Worm (Caenorhabditis elegans) whole organism, L1 larva: ENCODE data around the gene F59E12.15.
A peak's percentile ranks its signal among the peaks of the same experiment; 100 is the strongest.

ENCODE experiments used
- C16A3.4 ChIP-seq: fragments of 150-350 bp; optimal IDR thresholded peaks from 2 replicates; lab custom pipeline; 2014; ENCODE audit warnings: missing biosample characterization, missing genetic modification characterization
- F16B12.6 ChIP-seq: fragments of 150-350 bp; optimal IDR thresholded peaks from 2 replicates; lab custom pipeline; 2014; ENCODE audit warnings: missing biosample characterization, missing genetic modification characterization
- aha-1 ChIP-seq: fragments of 150-350 bp; optimal IDR thresholded peaks from 2 replicates; lab custom pipeline; 2014; ENCODE audit warnings: missing biosample characterization, missing genetic modification characterization
- alr-1 ChIP-seq: fragments of 200-800 bp; sonication (Bioruptor generic); optimal IDR thresholded peaks from 2 replicates; lab custom pipeline; 2018; ENCODE audit warnings: borderline replicate concordance, mild to moderate bottlenecking, missing genetic modification characterization, missing compliant biosample characterization
- aly-2 ChIP-seq: fragments of 150-350 bp; optimal IDR thresholded peaks from 2 replicates; lab custom pipeline; 2014; ENCODE audit warnings: missing biosample characterization, missing genetic modification characterization
- ceh-82 ChIP-seq, 3 experiments: fragments of 150-350 bp in 1 of 3; sonication (generic microtip) in 2 of 3; optimal IDR thresholded peaks; 2 replicates each; lab custom pipeline; 2014 to 2017; ENCODE audit warnings: missing biosample characterization in 3 of 3, missing genetic modification characterization in 3 of 3
- elt-2 ChIP-seq: sonication (generic microtip); optimal IDR thresholded peaks from 2 replicates; lab custom pipeline; 2016; ENCODE audit warnings: missing genetic modification characterization, mild to moderate bottlenecking, inconsistent platforms, missing compliant biosample characterization, missing genetic modification reagents
- elt-3 ChIP-seq, 6 experiments: fragments of 150-350 bp in 1 of 6; sonication (generic microtip); optimal IDR thresholded peaks; 2 replicates each; lab custom pipeline; 2017 to 2018; ENCODE audit warnings: missing biosample characterization in 6 of 6, missing genetic modification characterization in 6 of 6, inconsistent platforms in 1 of 6
- fkh-10 ChIP-seq: sonication (generic microtip); optimal IDR thresholded peaks from 2 replicates; lab custom pipeline; 2017; ENCODE audit warnings: missing biosample characterization, missing genetic modification reagents, missing genetic modification characterization
- fkh-4 ChIP-seq: sonication (generic microtip); optimal IDR thresholded peaks from 2 replicates; lab custom pipeline; 2016; ENCODE audit warnings: missing compliant biosample characterization, missing genetic modification characterization, borderline replicate concordance
- hpl-2 ChIP-seq: fragments of 150-350 bp; optimal IDR thresholded peaks from 2 replicates; lab custom pipeline; 2014; ENCODE audit warnings: missing biosample characterization, missing genetic modification reagents, missing genetic modification characterization
- jun-1 ChIP-seq: fragments of 150-350 bp; optimal IDR thresholded peaks from 2 replicates; lab custom pipeline; 2014; ENCODE audit warnings: missing biosample characterization, missing genetic modification reagents, missing genetic modification characterization
- lin-14 ChIP-seq: fragments of 200-800 bp; sonication (Bioruptor generic); optimal IDR thresholded peaks from 2 replicates; lab custom pipeline; 2018; ENCODE audit warnings: mild to moderate bottlenecking, missing genetic modification characterization, moderate library complexity, missing compliant biosample characterization
- lin-15B ChIP-seq: fragments of 150-350 bp; sonication (generic microtip); optimal IDR thresholded peaks from 3 replicates; lab custom pipeline; 2014; ENCODE audit warnings: missing biosample characterization, missing genetic modification characterization
- lin-35 ChIP-seq, 2 experiments: fragments of 150-350 bp; optimal IDR thresholded peaks; 2 replicates each; lab custom pipeline; 2014; ENCODE audit warnings: missing biosample characterization in 2 of 2, missing genetic modification characterization in 2 of 2, missing genetic modification reagents in 2 of 2
- lin-39 ChIP-seq: fragments of 150-350 bp; optimal IDR thresholded peaks from 2 replicates; lab custom pipeline; 2014; ENCODE audit warnings: missing biosample characterization, missing genetic modification reagents, missing genetic modification characterization
- lir-3 ChIP-seq: sonication (generic microtip); optimal IDR thresholded peaks from 2 replicates; lab custom pipeline; 2016; ENCODE audit warnings: mild to moderate bottlenecking, missing genetic modification characterization, moderate library complexity, missing compliant biosample characterization; ENCODE audit not compliant: poor library complexity
- lsy-2 ChIP-seq, 2 experiments: fragments of 150-350 bp; optimal IDR thresholded peaks; 2 replicates each; lab custom pipeline; 2014; ENCODE audit warnings: missing biosample characterization in 2 of 2, missing genetic modification characterization in 2 of 2
- mab-9 ChIP-seq: fragments of 200-800 bp; sonication (Bioruptor generic); IDR thresholded peaks from 2 replicates; pipeline ENCODE4 v1.3.6; 2022; ENCODE audit warnings: missing genetic modification reagents, missing genetic modification characterization, missing compliant biosample characterization
- mef-2 ChIP-seq: fragments of 150-350 bp; optimal IDR thresholded peaks from 2 replicates; lab custom pipeline; 2014; ENCODE audit warnings: missing biosample characterization, missing genetic modification characterization
- nhr-11 ChIP-seq: fragments of 150-350 bp; optimal IDR thresholded peaks from 2 replicates; lab custom pipeline; 2014; ENCODE audit warnings: missing biosample characterization, missing genetic modification characterization
- nhr-19 ChIP-seq: fragments of 200-800 bp; sonication (Bioruptor generic); conservative IDR thresholded peaks from 2 replicates; pipeline ENCODE4 v1.3.6; 2022; ENCODE audit warnings: missing genetic modification characterization, missing compliant biosample characterization
- nhr-20 ChIP-seq: sonication (generic microtip); optimal IDR thresholded peaks from 2 replicates; lab custom pipeline; 2016; ENCODE audit warnings: mild to moderate bottlenecking, missing genetic modification characterization, missing compliant biosample characterization
- nhr-237 ChIP-seq: fragments of 150-350 bp; optimal IDR thresholded peaks from 2 replicates; lab custom pipeline; 2014; ENCODE audit warnings: missing biosample characterization, missing genetic modification characterization
- nhr-28 ChIP-seq: fragments of 150-350 bp; optimal IDR thresholded peaks from 2 replicates; lab custom pipeline; 2014; ENCODE audit warnings: missing biosample characterization, missing genetic modification characterization
- nhr-90 ChIP-seq: sonication (generic microtip); optimal IDR thresholded peaks from 2 replicates; lab custom pipeline; 2016; ENCODE audit warnings: mild to moderate bottlenecking, missing genetic modification characterization, missing compliant biosample characterization; ENCODE audit not compliant: poor library complexity
- pag-3 ChIP-seq: sonication (generic microtip); optimal IDR thresholded peaks from 2 replicates; lab custom pipeline; 2017; ENCODE audit warnings: missing genetic modification characterization, mild to moderate bottlenecking, missing compliant biosample characterization, antibody characterized with exemption, borderline replicate concordance; ENCODE audit not compliant: insufficient read depth
- pqm-1 ChIP-seq: sonication (generic microtip); optimal IDR thresholded peaks from 3 replicates; lab custom pipeline; 2017; ENCODE audit warnings: missing biosample characterization, missing genetic modification characterization
- rnt-1 ChIP-seq: sonication (generic microtip); optimal IDR thresholded peaks from 2 replicates; lab custom pipeline; 2016; ENCODE audit warnings: mild to moderate bottlenecking, missing genetic modification characterization, moderate library complexity, missing compliant biosample characterization
- skn-1 ChIP-seq: fragments of 150-350 bp; optimal IDR thresholded peaks from 2 replicates; lab custom pipeline; 2014; ENCODE audit warnings: missing biosample characterization, missing genetic modification characterization
- snu-23 ChIP-seq: sonication (generic microtip); optimal IDR thresholded peaks from 2 replicates; lab custom pipeline; 2016; ENCODE audit warnings: missing genetic modification characterization, missing compliant biosample characterization
- tbx-2 ChIP-seq: sonication (generic microtip); optimal IDR thresholded peaks from 2 replicates; lab custom pipeline; 2016; ENCODE audit warnings: missing genetic modification characterization, missing compliant biosample characterization
- tlp-1 ChIP-seq: fragments of 150-350 bp; optimal IDR thresholded peaks from 2 replicates; lab custom pipeline; 2014; ENCODE audit warnings: missing biosample characterization, missing genetic modification characterization
- unc-130 ChIP-seq: fragments of 150-350 bp; optimal IDR thresholded peaks from 2 replicates; lab custom pipeline; 2017; ENCODE audit warnings: missing biosample characterization, missing genetic modification characterization, inconsistent platforms
- unc-86 ChIP-seq: sonication (generic microtip); optimal IDR thresholded peaks from 2 replicates; lab custom pipeline; 2016; ENCODE audit warnings: missing genetic modification characterization, missing compliant biosample characterization
- zip-4 ChIP-seq: fragments of 200-800 bp; sonication (Bioruptor generic); optimal IDR thresholded peaks from 2 replicates; lab custom pipeline; 2018; ENCODE audit warnings: mild to moderate bottlenecking, missing genetic modification characterization, moderate library complexity, missing compliant biosample characterization

F59E12.15 gene

DNA sequence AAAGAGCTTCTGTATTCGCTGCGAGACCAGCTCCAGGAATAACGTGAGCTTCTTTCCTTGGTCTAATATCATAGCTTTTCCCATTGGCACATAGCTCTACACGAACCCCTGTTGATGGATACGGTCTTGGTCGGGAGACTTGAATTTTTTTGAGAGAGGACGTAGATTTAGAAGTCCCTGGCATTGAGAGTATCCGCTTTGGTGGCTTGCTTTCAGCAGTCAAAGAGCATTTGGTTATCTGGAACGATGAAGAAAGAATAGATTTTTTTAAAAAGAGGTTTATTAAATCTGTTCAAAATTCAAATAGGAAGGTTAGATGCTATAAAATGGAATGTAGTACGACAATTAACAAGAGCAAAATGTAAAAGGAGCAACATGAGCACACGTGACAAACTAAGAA, 38.5 kb downstream of the F59E12.15 start, which contains the start of gene C17G10.13:
Gene C17G10.13 (minus strand): TSS at position 101 of the 400 bp plus-strand sequence.
- TF ChIP-seq lsy-2 (tag; optimal IDR thresholded peaks at IDR 0.05; lab: Kevin White, UChicago) (no peak), nhr-19 (GFP tag; lab: Robert Waterston, UW) (no peak), lin-14 (GFP tag; lab: Kevin White, UChicago) (no peak), elt-3 (tag; optimal IDR thresholded peaks at IDR 0.05; lab: Kevin White, UChicago) (no peak), fkh-4 (tag; lab: Kevin White, UChicago) (no peak), skn-1 (tag; lab: Kevin White, UChicago) (no peak), aha-1 (no peak), nhr-20 (tag; lab: Kevin White, UChicago) (no peak), F16B12.6 (tag; lab: Kevin White, UChicago) (no peak), C16A3.4 (tag; lab: Kevin White, UChicago) (no peak)

DNA sequence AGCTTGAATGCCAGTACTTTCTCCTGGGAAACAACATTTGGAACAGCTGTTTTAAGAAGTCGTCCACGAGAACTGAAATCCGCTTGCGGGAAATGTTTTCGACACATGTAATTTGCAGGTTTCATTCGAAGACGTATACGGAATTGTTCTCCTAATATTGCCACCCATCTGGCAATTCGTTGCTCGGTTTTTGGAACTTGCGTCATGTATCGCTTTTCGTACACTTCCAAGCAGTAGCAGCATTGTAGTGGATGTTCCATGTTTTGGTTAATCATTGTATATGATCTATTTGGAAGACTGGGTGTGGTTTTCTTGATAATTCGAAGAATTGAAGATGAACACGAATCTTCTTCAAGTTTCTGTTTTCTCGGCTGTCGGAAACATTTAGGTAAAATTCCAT, 40.4 kb downstream of the F59E12.15 start:
- TF ChIP-seq snu-23 (GFP tag; lab: Kevin White, UChicago) (no peak), lin-39 (tag; lab: Kevin White, UChicago) (no peak), unc-86 (tag; lab: Kevin White, UChicago) (no peak)

DNA sequence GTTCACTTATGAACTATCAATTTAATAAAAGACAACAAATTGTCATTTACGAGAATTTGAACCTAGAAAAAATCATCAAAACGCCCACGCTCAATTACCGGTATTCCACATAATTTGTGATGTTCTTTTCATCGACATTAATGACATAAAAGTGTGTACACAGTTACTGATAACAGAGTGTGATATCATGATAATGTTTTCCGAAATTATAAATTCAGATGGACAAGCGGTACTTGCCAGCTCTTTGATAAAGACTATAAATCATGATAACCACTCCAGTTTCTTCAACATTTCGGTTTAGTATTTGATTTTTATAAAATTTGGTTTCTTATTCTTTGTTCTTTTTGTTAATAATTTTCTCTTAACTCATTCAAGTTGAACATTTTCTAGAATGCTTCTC, 42.4 kb downstream of the F59E12.15 start, which contains the start of gene lys-8:
Gene lys-8 (plus strand): TSS at position 391 of the 400 bp plus-strand sequence.
- no peak for TF ChIP-seq snu-23 (GFP tag; lab: Kevin White, UChicago)
- no peak for TF ChIP-seq nhr-11
- no peak for TF ChIP-seq hpl-2
- TF ChIP-seq mef-2 (tag; lab: Kevin White, UChicago): no peak
- TF ChIP-seq elt-2: peak; percentile 99
- TF ChIP-seq tbx-2 (tag; lab: Kevin White, UChicago): no peak
- no peak for TF ChIP-seq zip-4 (GFP tag; lab: Kevin White, UChicago)
- TF ChIP-seq pag-3 (tag; lab: Kevin White, UChicago): no peak
- no peak for TF ChIP-seq nhr-28 (tag; lab: Kevin White, UChicago)
- no peak for TF ChIP-seq lir-3 (tag; lab: Kevin White, UChicago)
- no peak for TF ChIP-seq fkh-4 (tag; lab: Kevin White, UChicago)
- peak in 1 of 2 experiments; percentile 25 for TF ChIP-seq lin-35 (GFP tag; optimal IDR thresholded peaks at IDR 0.05; lab: Kevin White, UChicago)
- peak; percentile 28 for TF ChIP-seq nhr-20 (tag; lab: Kevin White, UChicago)
- peak; percentile 92 for TF ChIP-seq pqm-1 (tag; lab: Kevin White, UChicago)
- peak; percentile 35 for TF ChIP-seq lin-14 (GFP tag; lab: Kevin White, UChicago)
- peak; percentile 13 for TF ChIP-seq jun-1 (tag; lab: Kevin White, UChicago)
- TF ChIP-seq tlp-1 (tag; lab: Kevin White, UChicago): peak; percentile 89
- TF ChIP-seq, all 84 proteins: peak for 7

DNA sequence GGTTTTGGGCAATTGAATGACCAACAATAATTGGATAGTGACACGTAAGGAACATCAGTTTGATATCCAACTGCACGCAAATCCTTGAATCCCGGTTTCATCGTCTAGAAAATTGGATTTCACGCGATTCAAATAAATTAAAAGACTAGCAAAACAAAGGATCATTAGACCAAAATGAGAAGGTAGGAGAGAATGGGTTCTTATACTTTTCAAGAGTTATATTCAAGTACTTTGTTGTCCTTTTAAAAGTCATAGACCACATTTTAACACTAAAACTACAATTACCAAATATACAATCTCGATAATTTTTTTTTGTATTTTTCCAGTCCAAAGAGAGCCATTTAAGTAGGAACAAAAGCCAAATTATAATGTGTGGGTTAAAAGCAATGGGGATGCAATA, 45.9 kb downstream of the F59E12.15 start, which contains the start of gene T25E4.2:
Gene T25E4.2 (minus strand): TSS at position 101 of the 400 bp plus-strand sequence.
- TF ChIP-seq rnt-1 (tag; lab: Kevin White, UChicago) (no peak), nhr-237 (tag; lab: Kevin White, UChicago) (no peak), nhr-19 (GFP tag; lab: Robert Waterston, UW) (no peak), unc-130 (tag; lab: Kevin White, UChicago) (no peak), aly-2 (no peak), elt-3 (tag; optimal IDR thresholded peaks at IDR 0.05; lab: Kevin White, UChicago) (no peak), fkh-10 (GFP tag; lab: Kevin White, UChicago) (no peak), mab-9 (GFP tag; lab: Robert Waterston, UW) (no peak), lin-15B (tag; lab: Kevin White, UChicago) (no peak), zip-4 (GFP tag; lab: Kevin White, UChicago) (no peak), alr-1 (no peak), ceh-82 (tag; optimal IDR thresholded peaks at IDR 0.05; lab: Kevin White, UChicago) (no peak), aha-1 (no peak), F16B12.6 (tag; lab: Kevin White, UChicago) (no peak), lir-3 (tag; lab: Kevin White, UChicago) (no peak), pag-3 (tag; lab: Kevin White, UChicago) (no peak), nhr-90 (tag; lab: Kevin White, UChicago) (no peak)
